Worm (Caenorhabditis elegans): ENCODE data around the gene dao-2.

DNA sequence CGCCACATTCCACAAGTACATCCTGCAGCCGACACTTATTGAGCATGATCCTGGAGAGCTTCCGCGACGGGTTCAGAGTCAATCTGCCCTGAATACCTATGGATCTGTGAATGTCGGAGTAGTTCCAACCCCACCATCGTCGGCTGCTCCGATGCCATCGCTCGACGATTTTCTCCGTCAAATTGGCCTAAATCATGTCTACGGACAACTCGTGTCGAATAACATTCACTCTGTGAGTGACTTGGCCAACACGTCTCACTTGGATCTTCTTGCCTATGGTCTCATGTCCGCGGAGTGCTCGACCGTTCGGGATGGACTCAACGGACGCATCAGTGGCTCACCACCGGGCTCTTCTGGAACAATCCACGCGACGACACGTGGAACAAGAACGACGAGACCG is 27.3 kb downstream of the dao-2 start:
- TF ChIP-seq B0310.2 (tag; optimal IDR thresholded peaks at IDR 0.05) (no peak), F13C5.2 (tag; optimal IDR thresholded peaks at IDR 0.05) (no peak), aly-1 (tag; optimal IDR thresholded peaks at IDR 0.05) (no peak), ama-1 (optimal IDR thresholded peaks at IDR 0.05) (no peak), tbx-11 (GFP tag; IDR thresholded peaks at IDR 0.05) (no peak), ets-7 (tag; optimal IDR thresholded peaks at IDR 0.05) (no peak), sea-1 (GFP tag; conservative IDR thresholded peaks at IDR 0.05) (no peak), ceh-13 (GFP tag; optimal IDR thresholded peaks at IDR 0.05) (no peak), tbx-37 (GFP tag; conservative IDR thresholded peaks at IDR 0.05) (no peak), pes-1 (GFP tag; IDR thresholded peaks at IDR 0.05) (no peak), hnd-1 (tag; optimal IDR thresholded peaks at IDR 0.05) (no peak), tra-4 (tag; optimal IDR thresholded peaks at IDR 0.05) (no peak), flt-1 (GFP tag; IDR thresholded peaks at IDR 0.05) (no peak), hmbx-1 (tag; optimal IDR thresholded peaks at IDR 0.05) (no peak)
